Fruit fly (Drosophila melanogaster) whole organism, prepupa: Measurements from ENCODE around the gene CtsB.
A peak's percentile ranks its signal among the peaks of the same experiment; 100 is the strongest.

Source experiments
- Blimp-1 ChIP-seq: fragments of 200-800 bp; sonication (Bioruptor generic); optimal IDR thresholded peaks from 3 replicates; lab custom pipeline; 2017; ENCODE audit warnings: missing biosample characterization, missing genetic modification characterization, mild to moderate bottlenecking, moderate library complexity, missing genetic modification reagents
- CG10631 ChIP-seq: fragments of 200-800 bp; sonication (Bioruptor generic); optimal IDR thresholded peaks from 2 replicates; lab custom pipeline; 2016; ENCODE audit warnings: missing biosample characterization, missing genetic modification characterization
- CG10669 ChIP-seq: fragments of 200-800 bp; sonication (Bioruptor generic); optimal IDR thresholded peaks from 3 replicates; lab custom pipeline; 2018; ENCODE audit warnings: missing biosample characterization, mild to moderate bottlenecking, missing genetic modification characterization, moderate library complexity
- CG11294 ChIP-seq: fragments of 200-800 bp; sonication (Bioruptor generic); IDR thresholded peaks from 2 replicates; pipeline ENCODE4 v1.3.6; 2022; ENCODE audit warnings: missing biosample characterization, missing genetic modification characterization
- CG11762 ChIP-seq: fragments of 200-800 bp; sonication (Bioruptor generic); optimal IDR thresholded peaks from 3 replicates; lab custom pipeline; 2016; ENCODE audit warnings: missing biosample characterization, missing genetic modification characterization; ENCODE audit not compliant: insufficient read depth
- CG11902 ChIP-seq: fragments of 200-800 bp; sonication (Bioruptor generic); optimal IDR thresholded peaks from 3 replicates; lab custom pipeline; 2016; ENCODE audit warnings: missing biosample characterization, missing genetic modification characterization
- CG1621 ChIP-seq: fragments of 200-800 bp; sonication (Bioruptor generic); optimal IDR thresholded peaks from 3 replicates; lab custom pipeline; 2018; ENCODE audit warnings: missing biosample characterization, mild to moderate bottlenecking, missing genetic modification characterization
- CG3032 ChIP-seq: fragments of 200-800 bp; optimal IDR thresholded peaks from 2 replicates; lab custom pipeline; 2019; ENCODE audit warnings: missing biosample characterization, mild to moderate bottlenecking, missing genetic modification characterization, moderate library complexity
- CG31627 ChIP-seq: fragments of 200-800 bp; sonication (Bioruptor generic); optimal IDR thresholded peaks from 3 replicates; lab custom pipeline; 2016; ENCODE audit warnings: missing biosample characterization, missing genetic modification characterization
- CG32006 ChIP-seq: fragments of 200-800 bp; sonication (Bioruptor generic); optimal IDR thresholded peaks from 3 replicates; lab custom pipeline; 2017; ENCODE audit warnings: missing biosample characterization, mild to moderate bottlenecking, missing genetic modification characterization
- CG34406 ChIP-seq: fragments of 200-800 bp; sonication (Bioruptor generic); optimal IDR thresholded peaks from 3 replicates; lab custom pipeline; 2016; ENCODE audit warnings: missing biosample characterization, missing genetic modification characterization
- CG3919 ChIP-seq: fragments of 200-800 bp; sonication (Bioruptor generic); optimal IDR thresholded peaks from 3 replicates; lab custom pipeline; 2016; ENCODE audit warnings: missing biosample characterization, missing genetic modification characterization
- CG6276 ChIP-seq: fragments of 200-800 bp; sonication (Bioruptor generic); optimal IDR thresholded peaks from 2 replicates; lab custom pipeline; 2017; ENCODE audit warnings: missing biosample characterization, mild to moderate bottlenecking, missing genetic modification characterization
- CG6792 ChIP-seq: fragments of 200-800 bp; sonication (Bioruptor generic); optimal IDR thresholded peaks from 3 replicates; lab custom pipeline; 2016; ENCODE audit warnings: missing biosample characterization, missing genetic modification characterization
- CG6808 ChIP-seq: fragments of 200-800 bp; sonication (Bioruptor generic); optimal IDR thresholded peaks from 3 replicates; lab custom pipeline; 2017; ENCODE audit warnings: missing biosample characterization, missing genetic modification characterization, mild to moderate bottlenecking, moderate library complexity, missing genetic modification reagents
- CG6854 ChIP-seq: fragments of 200-800 bp; sonication (Bioruptor generic); optimal IDR thresholded peaks from 2 replicates; lab custom pipeline; 2017; ENCODE audit warnings: missing biosample characterization, mild to moderate bottlenecking, missing genetic modification characterization
- CG7368 ChIP-seq: fragments of 200-800 bp; sonication (Bioruptor generic); optimal IDR thresholded peaks from 3 replicates; lab custom pipeline; 2016; ENCODE audit warnings: missing biosample characterization, missing genetic modification characterization
- CG8632 ChIP-seq: fragments of 200-800 bp; sonication (Bioruptor generic); optimal IDR thresholded peaks from 3 replicates; lab custom pipeline; 2016; ENCODE audit warnings: missing biosample characterization, missing genetic modification characterization
- Eip75B ChIP-seq: fragments of 200-800 bp; sonication (Bioruptor generic); optimal IDR thresholded peaks from 3 replicates; lab custom pipeline; 2016; ENCODE audit warnings: missing biosample characterization, missing genetic modification characterization
- Eip78C ChIP-seq: fragments of 200-800 bp; sonication (Bioruptor generic); peaks from one replicate; lab custom pipeline; 2016; ENCODE audit warnings: missing biosample characterization, missing genetic modification characterization
- Eip93F ChIP-seq: fragments of 200-800 bp; sonication (Bioruptor generic); optimal IDR thresholded peaks from 2 replicates; lab custom pipeline; 2016; ENCODE audit warnings: missing biosample characterization, mild to moderate bottlenecking, missing genetic modification characterization
- Ets21C ChIP-seq: fragments of 200-800 bp; sonication (Bioruptor generic); optimal IDR thresholded peaks from 3 replicates; lab custom pipeline; 2016; ENCODE audit warnings: missing biosample characterization, missing genetic modification characterization
- Ets96B ChIP-seq: fragments of 200-800 bp; optimal IDR thresholded peaks from 2 replicates; lab custom pipeline; 2019; ENCODE audit warnings: missing biosample characterization, mild to moderate bottlenecking, missing genetic modification characterization, moderate library complexity
- Gug ChIP-seq: fragments of 200-800 bp; sonication (Bioruptor generic); IDR thresholded peaks from 2 replicates; pipeline ENCODE4 v1.3.6; 2022; ENCODE audit warnings: missing biosample characterization, missing genetic modification characterization
- Hr38 ChIP-seq: sonication (Bioruptor generic); optimal IDR thresholded peaks from 2 replicates; lab custom pipeline; 2016; ENCODE audit warnings: missing biosample characterization, missing genetic modification characterization
- Hr4 ChIP-seq: fragments of 200-800 bp; sonication (Bioruptor generic); optimal IDR thresholded peaks from 3 replicates; lab custom pipeline; 2016; ENCODE audit warnings: missing biosample characterization, missing genetic modification characterization
- Lpt ChIP-seq: fragments of 200-800 bp; sonication (Bioruptor generic); optimal IDR thresholded peaks from 3 replicates; lab custom pipeline; 2016; ENCODE audit warnings: missing biosample characterization, missing genetic modification characterization
- OdsH ChIP-seq: fragments of 200-800 bp; sonication (Bioruptor generic); optimal IDR thresholded peaks from 3 replicates; lab custom pipeline; 2016; ENCODE audit warnings: missing biosample characterization, missing genetic modification characterization
- Smox ChIP-seq: fragments of 200-800 bp; sonication (Bioruptor generic); optimal IDR thresholded peaks from 3 replicates; lab custom pipeline; 2016; ENCODE audit warnings: missing biosample characterization, missing genetic modification characterization
- Sox102F ChIP-seq: fragments of 200-800 bp; sonication (Bioruptor generic); optimal IDR thresholded peaks from 2 replicates; lab custom pipeline; 2016; ENCODE audit warnings: missing biosample characterization, mild to moderate bottlenecking, missing genetic modification characterization
- Sox14 ChIP-seq: fragments of 200-800 bp; sonication (Bioruptor generic); optimal IDR thresholded peaks from 3 replicates; lab custom pipeline; 2016; ENCODE audit warnings: missing biosample characterization, missing genetic modification characterization
- Sox15 ChIP-seq: fragments of 200-800 bp; sonication (Bioruptor generic); optimal IDR thresholded peaks from 3 replicates; lab custom pipeline; 2016; ENCODE audit warnings: missing biosample characterization, missing genetic modification characterization
- achi ChIP-seq: fragments of 200-800 bp; sonication (Bioruptor generic); optimal IDR thresholded peaks from 3 replicates; lab custom pipeline; 2016; ENCODE audit warnings: missing biosample characterization, missing genetic modification characterization
- cyc ChIP-seq: fragments of 200-800 bp; sonication (Bioruptor generic); optimal IDR thresholded peaks from 3 replicates; lab custom pipeline; 2016; ENCODE audit warnings: missing biosample characterization, missing genetic modification characterization
- dac ChIP-seq: fragments of 200-800 bp; sonication (Bioruptor generic); optimal IDR thresholded peaks from 2 replicates; lab custom pipeline; 2017; ENCODE audit warnings: missing biosample characterization, mild to moderate bottlenecking, missing genetic modification characterization
- dsx ChIP-seq: fragments of 200-800 bp; optimal IDR thresholded peaks from 3 replicates; lab custom pipeline; 2019; ENCODE audit warnings: missing biosample characterization, mild to moderate bottlenecking, missing genetic modification characterization, moderate library complexity; ENCODE audit not compliant: poor library complexity, severe bottlenecking
- esn ChIP-seq: fragments of 200-800 bp; sonication (Bioruptor generic); optimal IDR thresholded peaks from 2 replicates; lab custom pipeline; 2016; ENCODE audit warnings: missing biosample characterization, mild to moderate bottlenecking, missing genetic modification characterization, moderate library complexity
- fd59A ChIP-seq: fragments of 200-800 bp; sonication (Bioruptor generic); optimal IDR thresholded peaks from 2 replicates; lab custom pipeline; 2017; ENCODE audit warnings: missing biosample characterization, mild to moderate bottlenecking, missing genetic modification characterization, missing genetic modification reagents
- fkh ChIP-seq: fragments of 200-800 bp; sonication (Bioruptor generic); optimal IDR thresholded peaks from 3 replicates; lab custom pipeline; 2017; ENCODE audit warnings: missing biosample characterization, mild to moderate bottlenecking, missing genetic modification characterization, moderate library complexity
- net ChIP-seq: fragments of 200-800 bp; sonication (Bioruptor generic); optimal IDR thresholded peaks from 3 replicates; lab custom pipeline; 2016; ENCODE audit warnings: missing biosample characterization, missing genetic modification characterization
- pdm3 ChIP-seq: fragments of 200-800 bp; sonication (Bioruptor generic); optimal IDR thresholded peaks from 3 replicates; lab custom pipeline; 2016; ENCODE audit warnings: missing biosample characterization, missing genetic modification characterization
- salr ChIP-seq, 2 experiments: fragments of 200-800 bp; sonication (Bioruptor generic); optimal IDR thresholded peaks; 3 replicates each; lab custom pipeline; 2016 to 2018; ENCODE audit warnings: missing biosample characterization in 2 of 2, missing genetic modification characterization in 2 of 2, mild to moderate bottlenecking in 1 of 2
- spab ChIP-seq: fragments of 200-800 bp; sonication (Bioruptor generic); optimal IDR thresholded peaks from 2 replicates; lab custom pipeline; 2017; ENCODE audit warnings: missing biosample characterization, mild to moderate bottlenecking, missing genetic modification characterization, missing genetic modification reagents
- ss ChIP-seq, 2 experiments: fragments of 200-800 bp; sonication (Bioruptor generic); optimal IDR thresholded peaks; 2 replicates in 1 of 2; 3 replicates in 1 of 2; lab custom pipeline; 2017 to 2018; ENCODE audit warnings: mild to moderate bottlenecking in 2 of 2, missing biosample characterization in 2 of 2, missing genetic modification characterization in 2 of 2, moderate library complexity in 1 of 2
- topi ChIP-seq: fragments of 200-800 bp; sonication (Bioruptor generic); optimal IDR thresholded peaks from 3 replicates; lab custom pipeline; 2016; ENCODE audit warnings: missing biosample characterization, missing genetic modification characterization
- vri ChIP-seq: fragments of 200-800 bp; sonication (Bioruptor generic); optimal IDR thresholded peaks from 3 replicates; lab custom pipeline; 2016; ENCODE audit warnings: missing biosample characterization, mild to moderate bottlenecking, missing genetic modification characterization

The CtsB gene

dm6 chrX:13817418-13818171, 35.6 kb upstream of the CtsB start (continued):
- TF ChIP-seq net (GFP tag; lab: Kevin White, UChicago): peak; percentile 0

DNA sequence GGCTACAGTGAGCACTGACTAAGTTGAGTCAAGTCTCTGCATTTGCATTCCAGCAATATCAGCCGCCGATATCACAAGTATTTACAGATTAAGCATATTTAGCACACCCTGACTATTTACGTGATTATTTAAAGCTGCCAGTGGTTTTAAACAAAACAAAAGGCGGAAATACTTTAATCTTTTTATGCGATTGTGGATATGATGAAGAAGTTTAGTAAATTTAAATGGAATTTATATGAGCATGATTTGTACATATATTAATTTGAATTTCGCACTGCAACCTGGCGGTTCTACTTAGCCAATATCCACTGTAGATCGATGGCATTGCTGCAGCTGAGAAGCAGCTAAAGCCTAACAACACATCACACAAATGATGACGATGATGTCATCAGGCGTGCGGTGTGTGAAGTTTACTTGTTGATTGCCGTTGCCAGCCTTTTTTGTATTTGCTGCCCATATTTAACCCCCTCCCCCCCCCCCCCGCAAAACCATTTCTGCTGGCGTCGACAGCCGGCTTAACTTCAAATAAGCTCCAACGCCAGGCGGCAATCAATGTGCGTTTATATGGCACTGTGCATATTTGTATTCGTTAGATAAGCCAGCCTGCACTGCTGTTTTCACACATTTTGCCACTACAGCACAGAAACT, 33.7 kb upstream of the CtsB start:
- peak; percentile 75 for TF ChIP-seq CG10669 (GFP tag; lab: Kevin White, UChicago)
- TF ChIP-seq CG6792 (GFP tag; lab: Kevin White, UChicago): peak; percentile 64
- TF ChIP-seq vri (GFP tag; lab: Kevin White, UChicago): peak; percentile 49
- peak; percentile 71 for TF ChIP-seq Lpt
- peak; percentile 75 for TF ChIP-seq fd59A (GFP tag; lab: Kevin White, UChicago)
- no peak for TF ChIP-seq Eip93F (GFP tag; lab: Kevin White, UChicago)
- TF ChIP-seq topi (GFP tag; lab: Kevin White, UChicago): peak; percentile 55
- TF ChIP-seq CG3032 (tag; lab: Kevin White, UChicago): peak; percentile 76
- TF ChIP-seq esn (GFP tag; lab: Kevin White, UChicago): peak; percentile 63
- TF ChIP-seq pdm3 (GFP tag; lab: Kevin White, UChicago): peak; percentile 82
- TF ChIP-seq Sox15 (GFP tag; lab: Kevin White, UChicago): peak; percentile 51
- TF ChIP-seq cyc: peak; percentile 64
- peak; percentile 68 for TF ChIP-seq dac (GFP tag; lab: Kevin White, UChicago)
- TF ChIP-seq CG8632 (GFP tag; lab: Kevin White, UChicago): peak; percentile 46
- TF ChIP-seq Hr38: no peak
- peak; percentile 70 for TF ChIP-seq achi (GFP tag; lab: Kevin White, UChicago)
- peak; percentile 73 for TF ChIP-seq Ets96B (tag; lab: Kevin White, UChicago)
- TF ChIP-seq spab: peak; percentile 64
- TF ChIP-seq Sox14 (GFP tag; lab: Kevin White, UChicago): peak; percentile 73
- TF ChIP-seq CG7368 (GFP tag; lab: Kevin White, UChicago): peak; percentile 15
- no peak; the same call in 1 of the 2 replicates for TF ChIP-seq Gug (GFP tag; lab: Robert Waterston, UW)
- TF ChIP-seq CG11762 (GFP tag; lab: Kevin White, UChicago): peak; percentile 65
- TF ChIP-seq Eip75B (GFP tag; lab: Kevin White, UChicago): peak; percentile 81
- TF ChIP-seq ss (GFP tag; optimal IDR thresholded peaks at IDR 0.05; lab: Kevin White, UChicago): peak; percentile 73 to 79
- TF ChIP-seq CG3919: peak; percentile 72
- peak; percentile 45 for TF ChIP-seq CG11902 (GFP tag; lab: Kevin White, UChicago)
- peak; percentile 85 for TF ChIP-seq CG6276
- peak; percentile 64 for TF ChIP-seq CG31627 (GFP tag; lab: Kevin White, UChicago)
- no peak for TF ChIP-seq CG6854
- peak; percentile 49 for TF ChIP-seq Sox102F (GFP tag; lab: Kevin White, UChicago)
- peak; percentile 55 for TF ChIP-seq CG1621 (tag; lab: Kevin White, UChicago)
- peak; percentile 68 for TF ChIP-seq CG10631
- peak; percentile 72 for TF ChIP-seq dsx (GFP tag; lab: Kevin White, UChicago)
- TF ChIP-seq OdsH (GFP tag; lab: Kevin White, UChicago): peak; percentile 76
- TF ChIP-seq Blimp-1 (GFP tag; lab: Kevin White, UChicago): no peak
- peak; percentile 58 for TF ChIP-seq CG34406
- peak; percentile 38 for TF ChIP-seq Ets21C (GFP tag; lab: Kevin White, UChicago)
- peak; percentile 86 for TF ChIP-seq fkh (GFP tag; lab: Kevin White, UChicago)
- TF ChIP-seq Hr4 (GFP tag; lab: Kevin White, UChicago): peak; percentile 81
- TF ChIP-seq salr (GFP tag; optimal IDR thresholded peaks at IDR 0.05; lab: Kevin White, UChicago): peak; percentile 31 to 80
- peak; percentile 24 for TF ChIP-seq Smox (GFP tag; lab: Kevin White, UChicago)
- TF ChIP-seq CG32006: peak; percentile 92
- peak; percentile 77 for TF ChIP-seq CG6808 (GFP tag; lab: Kevin White, UChicago)
- peak; percentile 92 for TF ChIP-seq Eip78C (GFP tag; lab: Kevin White, UChicago)
- TF ChIP-seq net (GFP tag; lab: Kevin White, UChicago): peak; percentile 78
- peak; percentile 61 for TF ChIP-seq CG11294
